Worm (Caenorhabditis elegans): ENCODE measurements around the gene C25F6.1.

Gene C25F6.1

ce11 chrX:5509114-5509877 lies 23.0 kb downstream of the C25F6.1 start:
- no peak for TF ChIP-seq bed-3 (GFP tag; optimal IDR thresholded peaks at IDR 0.05)
- TF ChIP-seq hlh-1 (tag; optimal IDR thresholded peaks at IDR 0.05) = peak; percentile 63

ce11 chrX:5512227-5512626 lies 25.9 kb downstream of the C25F6.1 start, which contains the start of gene T23F2.3:
T23F2.3 (minus strand) TSS chrX:5512327.
- TF ChIP-seq ces-1 (GFP tag; optimal IDR thresholded peaks at IDR 0.05) (no peak), ceh-43 (GFP tag; optimal IDR thresholded peaks at IDR 0.05) (no peak), elt-1 (tag; optimal IDR thresholded peaks at IDR 0.05; ENCODE audit: borderline replicate concordance, insufficient read depth) (no peak), M03D4.4 (tag; optimal IDR thresholded peaks at IDR 0.05) (no peak), blmp-1 (tag; optimal IDR thresholded peaks at IDR 0.05) (no peak), nhr-237 (tag; optimal IDR thresholded peaks at IDR 0.05) (no peak), lin-13 (tag; optimal IDR thresholded peaks at IDR 0.05) (no peak), snpc-4 (tag; optimal IDR thresholded peaks at IDR 0.05) (no peak), flh-1 (GFP tag; optimal IDR thresholded peaks at IDR 0.05) (no peak), drap-1 (GFP tag; optimal IDR thresholded peaks at IDR 0.05) (no peak), lsy-2 (tag; optimal IDR thresholded peaks at IDR 0.05) (no peak), lin-32 (GFP tag; optimal IDR thresholded peaks at IDR 0.05) (no peak), mls-2 (tag; optimal IDR thresholded peaks at IDR 0.05) (no peak), hlh-1 (tag; optimal IDR thresholded peaks at IDR 0.05) (no peak), ceh-83 (GFP tag; optimal IDR thresholded peaks at IDR 0.05) (no peak), cnd-1 (tag; optimal IDR thresholded peaks at IDR 0.05) (no peak), sem-2 (GFP tag; optimal IDR thresholded peaks at IDR 0.05) (no peak), pha-4 (tag; optimal IDR thresholded peaks at IDR 0.05) (no peak)

- TF ChIP-seq ces-1 (GFP tag; optimal IDR thresholded peaks at IDR 0.05) (peak; percentile 35), sptf-1 (tag; optimal IDR thresholded peaks at IDR 0.05) (no peak)
Measured at ce11 chrX:5512707-5513106, 26.4 kb downstream of the C25F6.1 start.

- TF ChIP-seq lsy-2 (tag; optimal IDR thresholded peaks at IDR 0.05) (no peak), ces-1 (GFP tag; optimal IDR thresholded peaks at IDR 0.05) (peak; percentile 31)
Measured at ce11 chrX:5514346-5514745, 28.1 kb downstream of the C25F6.1 start.

ce11 chrX:5514984-5515383 lies 28.7 kb downstream of the C25F6.1 start, which contains the start of gene T23F2.4:
T23F2.4 (minus strand) TSS chrX:5515084.
- no peak for TF ChIP-seq elt-1 (tag; optimal IDR thresholded peaks at IDR 0.05; ENCODE audit: borderline replicate concordance, insufficient read depth)
- TF ChIP-seq mep-1 (tag; optimal IDR thresholded peaks at IDR 0.05) = no peak
- TF ChIP-seq unc-62 (GFP tag; optimal IDR thresholded peaks at IDR 0.05) = no peak
- TF ChIP-seq unc-39 (tag; optimal IDR thresholded peaks at IDR 0.05) = no peak
- TF ChIP-seq lsy-2 (tag; optimal IDR thresholded peaks at IDR 0.05) = no peak
- no peak for TF ChIP-seq nhr-2 (tag; optimal IDR thresholded peaks at IDR 0.05)
- TF ChIP-seq cnd-1 (tag; optimal IDR thresholded peaks at IDR 0.05) = no peak
- TF ChIP-seq sem-2 (GFP tag; optimal IDR thresholded peaks at IDR 0.05) = no peak
- TF ChIP-seq tbx-8 (GFP tag; optimal IDR thresholded peaks at IDR 0.05) = no peak

ce11 chrX:5515459-5515858 lies 29.2 kb downstream of the C25F6.1 start:
- TF ChIP-seq ces-1 (GFP tag; optimal IDR thresholded peaks at IDR 0.05) (peak; percentile 92), nhr-2 (tag; optimal IDR thresholded peaks at IDR 0.05) (no peak)

- TF ChIP-seq sem-2 (GFP tag; optimal IDR thresholded peaks at IDR 0.05) = no peak
- no peak for TF ChIP-seq mep-1 (tag; optimal IDR thresholded peaks at IDR 0.05)
- no peak for TF ChIP-seq drap-1 (GFP tag; optimal IDR thresholded peaks at IDR 0.05)
- TF ChIP-seq nhr-2 (tag; optimal IDR thresholded peaks at IDR 0.05) = no peak
- no peak for TF ChIP-seq blmp-1 (tag; optimal IDR thresholded peaks at IDR 0.05)
- TF ChIP-seq nhr-28 (tag; optimal IDR thresholded peaks at IDR 0.05) = no peak
- no peak for TF ChIP-seq nhr-76 (tag; optimal IDR thresholded peaks at IDR 0.05)
- no peak for TF ChIP-seq ztf-11 (tag; optimal IDR thresholded peaks at IDR 0.05)
- no peak for TF ChIP-seq flh-1 (GFP tag; optimal IDR thresholded peaks at IDR 0.05)
- no peak for TF ChIP-seq unc-120 (tag; optimal IDR thresholded peaks at IDR 0.05; ENCODE audit: poor library complexity, severe bottlenecking)
- no peak for TF ChIP-seq ceh-39 (tag; optimal IDR thresholded peaks at IDR 0.05)
- no peak for TF ChIP-seq lin-32 (GFP tag; optimal IDR thresholded peaks at IDR 0.05)
- TF ChIP-seq cnd-1 (tag; optimal IDR thresholded peaks at IDR 0.05) = no peak
- no peak for TF ChIP-seq pha-4 (tag; optimal IDR thresholded peaks at IDR 0.05)
- TF ChIP-seq mab-5 (tag; optimal IDR thresholded peaks at IDR 0.05) = no peak
- no peak for TF ChIP-seq M03D4.4 (tag; optimal IDR thresholded peaks at IDR 0.05)
- TF ChIP-seq zip-8 (tag; optimal IDR thresholded peaks at IDR 0.05) = no peak
- no peak for TF ChIP-seq bed-3 (GFP tag; optimal IDR thresholded peaks at IDR 0.05)
Measured at ce11 chrX:5516365-5516764, 30.1 kb downstream of the C25F6.1 start.
